Fruit fly (Drosophila melanogaster): ENCODE data around the gene CG13950.

Gene CG13950

dm6 chr2L:870749-871418, 10.9 kb downstream of the CG13950 start (continued):
- TF ChIP-seq CG3281 (GFP tag; optimal IDR thresholded peaks at IDR 0.05) (peak; percentile 57), hkb (optimal IDR thresholded peaks at IDR 0.05) (peak; percentile 42), hkb (GFP tag; IDR thresholded peaks at IDR 0.05) (peak; percentile 55), CG1647 (GFP tag; optimal IDR thresholded peaks at IDR 0.05) (peak; percentile 73), CG9437 (GFP tag; optimal IDR thresholded peaks at IDR 0.05) (peak; percentile 75), CG14014 (GFP tag; IDR thresholded peaks at IDR 0.05) (peak; percentile 64), CkIIα-i1 (GFP tag; IDR thresholded peaks at IDR 0.05) (0 out of 2 replicates have a peak, but pooled peaks have one; percentile 13), p53 (GFP tag; optimal IDR thresholded peaks at IDR 0.05) (peak; percentile 32), bigmax (GFP tag; optimal IDR thresholded peaks at IDR 0.05) (no peak), Antp (GFP tag; optimal IDR thresholded peaks at IDR 0.05) (peak; percentile 76), odd (GFP tag; optimal IDR thresholded peaks at IDR 0.05) (peak; percentile 39), knrl (GFP tag; IDR thresholded peaks at IDR 0.05; ENCODE audit: partially characterized antibody) (peak; percentile 52; the same call in 2 of the 3 replicates), CG7271 (tag; optimal IDR thresholded peaks at IDR 0.05) (no peak), wdn (GFP tag; IDR thresholded peaks at IDR 0.05) (0 out of 2 replicates have a peak, but pooled peaks have one; percentile 64), otp (GFP tag; IDR thresholded peaks at IDR 0.05) (0 out of 3 replicates have a peak, but pooled peaks have one; percentile 56), amos (GFP tag; IDR thresholded peaks at IDR 0.05; ENCODE audit: partially characterized antibody) (peak; percentile 38), ftz-f1 (GFP tag; optimal IDR thresholded peaks at IDR 0.05) (no peak), ab (GFP tag; optimal IDR thresholded peaks at IDR 0.05) (peak; percentile 23), Bgb (GFP tag; IDR thresholded peaks at IDR 0.05; ENCODE audit: partially characterized antibody) (peak; percentile 28; the same call in 1 of the 2 replicates), CG4617 (GFP tag; optimal IDR thresholded peaks at IDR 0.05; ENCODE audit: borderline replicate concordance) (peak; percentile 60), lmd (GFP tag; IDR thresholded peaks at IDR 0.05) (peak; percentile 59), CG8089 (GFP tag; optimal IDR thresholded peaks at IDR 0.05) (peak; percentile 50), CG10462 (GFP tag; optimal IDR thresholded peaks at IDR 0.05) (peak; percentile 31), da (GFP tag; optimal IDR thresholded peaks at IDR 0.05) (no peak), CG7556 (GFP tag; optimal IDR thresholded peaks at IDR 0.05) (peak; percentile 61), D (optimal IDR thresholded peaks at IDR 0.05) (no peak), D (GFP tag; optimal IDR thresholded peaks at IDR 0.05) (peak; percentile 41), CG10654 (GFP tag; optimal IDR thresholded peaks at IDR 0.05) (peak; percentile 60), Trl (optimal IDR thresholded peaks at IDR 0.05) (no peak), Trl (GFP tag; optimal IDR thresholded peaks at IDR 0.05) (peak; percentile 81), H15 (GFP tag; IDR thresholded peaks at IDR 0.05) (peak; percentile 55; the same call in 1 of the 3 replicates), shn (GFP tag; optimal IDR thresholded peaks at IDR 0.05) (peak; percentile 41), CG18476 (GFP tag; optimal IDR thresholded peaks at IDR 0.05) (peak; percentile 62), sr (GFP tag; IDR thresholded peaks at IDR 0.05) (no peak), CG10267 (tag; optimal IDR thresholded peaks at IDR 0.05) (peak; percentile 29), Deaf1 (tag; optimal IDR thresholded peaks at IDR 0.05) (peak; percentile 16), kay (GFP tag; optimal IDR thresholded peaks at IDR 0.05) (peak; percentile 48), CG12104 (GFP tag; optimal IDR thresholded peaks at IDR 0.05) (peak; percentile 29), CG8359 (GFP tag; optimal IDR thresholded peaks at IDR 0.05; ENCODE audit: borderline replicate concordance) (no peak), Mes4 (GFP tag; optimal IDR thresholded peaks at IDR 0.05) (peak; percentile 68), CG12744 (GFP tag; optimal IDR thresholded peaks at IDR 0.05) (peak; percentile 8), CG10431 (GFP tag; optimal IDR thresholded peaks at IDR 0.05) (peak; percentile 21), HLH54F (GFP tag; optimal IDR thresholded peaks at IDR 0.05) (peak; percentile 76), CG7357 (GFP tag; IDR thresholded peaks at IDR 0.05) (peak; percentile 57; the same call in 2 of the 3 replicates), schlank (tag; optimal IDR thresholded peaks at IDR 0.05) (peak; percentile 64), mam (GFP tag; optimal IDR thresholded peaks at IDR 0.05) (peak; percentile 85), Sin3A (optimal IDR thresholded peaks at IDR 0.05) (peak; percentile 64), CG5245 (GFP tag; optimal IDR thresholded peaks at IDR 0.05) (peak; percentile 7), fd96Cb (tag; optimal IDR thresholded peaks at IDR 0.05) (peak; percentile 52), Bdp1 (GFP tag; optimal IDR thresholded peaks at IDR 0.05) (peak; percentile 62), CG2889 (GFP tag; IDR thresholded peaks at IDR 0.05) (no peak)

Measured in whole organism, embryonic.